Worm (Caenorhabditis elegans) whole organism, L2 larva: ENCODE results near the gene Y110A2AL.7.

Experiments
- blmp-1 ChIP-seq: sonication (generic microtip); optimal IDR thresholded peaks from 2 replicates; lab custom pipeline; 2017; ENCODE audit warnings: missing genetic modification characterization, mild to moderate bottlenecking, missing compliant biosample characterization, antibody characterized with exemption, moderate library complexity; ENCODE audit not compliant: insufficient read depth
- skn-1 ChIP-seq: sonication (generic microtip); optimal IDR thresholded peaks from 2 replicates; lab custom pipeline; 2017; ENCODE audit warnings: missing biosample characterization, missing genetic modification characterization

DNA sequence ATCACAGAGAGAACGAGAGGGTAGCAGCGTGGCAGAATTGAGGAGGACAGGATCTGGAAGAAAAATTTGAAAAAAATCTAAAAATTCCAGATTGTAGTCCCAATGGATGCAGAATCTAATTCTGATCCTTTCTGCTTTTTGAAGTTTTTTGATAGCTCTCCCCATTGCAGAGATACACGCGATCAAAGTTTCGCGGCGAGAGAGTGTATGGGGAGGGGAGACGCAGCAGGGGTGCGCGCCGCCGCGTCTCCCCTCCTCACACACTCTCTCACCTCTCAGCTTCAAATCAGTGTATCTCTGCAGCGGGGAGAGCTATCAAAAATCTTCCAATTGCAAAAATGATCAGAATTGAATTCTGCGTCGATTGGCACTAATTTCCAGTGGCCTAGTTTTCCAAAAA lies 38.1 kb upstream of the Y110A2AL.7 start:
- TF ChIP-seq blmp-1 (tag; lab: Kevin White, UChicago) (no peak), skn-1 (tag; lab: Kevin White, UChicago) (no peak)
